Worm (Caenorhabditis elegans): Measurements from ENCODE around the gene W06G6.10.

ce11 chrV:16606313-16606712 is 40.7 kb downstream of the W06G6.10 start, which contains the start of gene Y32B12C.1:
- no peak for TF ChIP-seq M03D4.4 (tag; optimal IDR thresholded peaks at IDR 0.05)
- no peak for TF ChIP-seq ztf-11 (tag; optimal IDR thresholded peaks at IDR 0.05)
- no peak for TF ChIP-seq pha-4 (tag; optimal IDR thresholded peaks at IDR 0.05)
- no peak for TF ChIP-seq snpc-4 (tag; optimal IDR thresholded peaks at IDR 0.05)
- no peak for TF ChIP-seq nhr-28 (tag; optimal IDR thresholded peaks at IDR 0.05)
- no peak for TF ChIP-seq nhr-76 (tag; optimal IDR thresholded peaks at IDR 0.05)
- TF ChIP-seq nhr-12 (tag; optimal IDR thresholded peaks at IDR 0.05), result no peak
- no peak for TF ChIP-seq ceh-83 (GFP tag; optimal IDR thresholded peaks at IDR 0.05)
- no peak for TF ChIP-seq unc-62 (GFP tag; optimal IDR thresholded peaks at IDR 0.05)
- no peak for TF ChIP-seq mab-5 (tag; optimal IDR thresholded peaks at IDR 0.05)
- no peak for TF ChIP-seq tbx-8 (GFP tag; optimal IDR thresholded peaks at IDR 0.05)
- TF ChIP-seq elt-3 (tag; optimal IDR thresholded peaks at IDR 0.05), result no peak
- no peak for TF ChIP-seq ceh-39 (tag; optimal IDR thresholded peaks at IDR 0.05)
